Worm (Caenorhabditis elegans) whole organism, L2 larva: ENCODE results near the gene ZC506.1.

Source experiments
- aly-2 ChIP-seq: fragments of 150-350 bp; optimal IDR thresholded peaks from 2 replicates; lab custom pipeline; 2014; ENCODE audit warnings: missing biosample characterization, missing genetic modification characterization
- lin-11 ChIP-seq: fragments of 150-350 bp; sonication (generic microtip); optimal IDR thresholded peaks from 2 replicates; lab custom pipeline; 2014; ENCODE audit warnings: missing biosample characterization, missing genetic modification characterization, inconsistent platforms, mixed read lengths
- nhr-11 ChIP-seq: fragments of 150-350 bp; optimal IDR thresholded peaks from 2 replicates; lab custom pipeline; 2014; ENCODE audit warnings: missing biosample characterization, missing genetic modification characterization
- nhr-77 ChIP-seq: fragments of 150-350 bp; optimal IDR thresholded peaks from 2 replicates; lab custom pipeline; 2014; ENCODE audit warnings: missing biosample characterization, missing genetic modification characterization
- skn-1 ChIP-seq: sonication (generic microtip); optimal IDR thresholded peaks from 2 replicates; lab custom pipeline; 2017; ENCODE audit warnings: missing biosample characterization, missing genetic modification characterization
- sma-3 ChIP-seq: sonication (generic microtip); optimal IDR thresholded peaks from 2 replicates; lab custom pipeline; 2016; ENCODE audit warnings: missing genetic modification reagents, missing genetic modification characterization, missing compliant biosample characterization
- ztf-11 ChIP-seq: sonication (generic microtip); optimal IDR thresholded peaks from 2 replicates; lab custom pipeline; 2017; ENCODE audit warnings: missing biosample characterization, missing genetic modification characterization

DNA sequence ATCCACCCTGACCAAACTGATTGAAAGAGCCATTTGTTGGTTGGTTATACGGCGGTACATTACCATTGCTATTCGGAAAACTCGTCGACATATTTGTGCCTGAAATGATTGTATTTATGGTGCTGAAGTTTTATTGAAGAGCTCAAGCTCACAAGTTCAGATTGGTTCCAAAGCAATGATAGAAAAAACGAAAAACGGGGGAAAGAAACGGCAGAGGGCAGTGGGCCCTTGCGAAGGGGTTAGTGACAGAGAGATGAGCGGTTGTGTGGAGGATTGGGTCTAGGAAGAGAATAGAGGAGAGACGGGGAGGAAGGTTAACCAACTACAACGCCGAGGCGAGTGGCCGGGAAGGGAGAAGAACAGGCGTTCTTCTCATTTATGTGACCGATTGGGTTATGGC, 27.4 kb upstream of the ZC506.1 start, which contains the start of gene nra-3:
- TF ChIP-seq nhr-11 (tag; lab: Kevin White, UChicago) (no peak), nhr-77 (tag; lab: Kevin White, UChicago) (no peak), lin-11 (no peak), aly-2 (tag; lab: Kevin White, UChicago) (no peak), skn-1 (no peak), sma-3 (GFP tag; lab: Kevin White, UChicago) (no peak), ztf-11 (tag; lab: Kevin White, UChicago) (no peak)
